Fruit fly (Drosophila melanogaster): Measurements from ENCODE around the gene Ist1.

dm6 chr3L:6731077-6731476, 25.2 kb downstream of the Ist1 start:
- TF ChIP-seq N (GFP tag; optimal IDR thresholded peaks at IDR 0.05): no peak
- TF ChIP-seq CG32264 (GFP tag; optimal IDR thresholded peaks at IDR 0.05): no peak
- TF ChIP-seq psq (GFP tag; optimal IDR thresholded peaks at IDR 0.05): no peak
- TF ChIP-seq sv (GFP tag; optimal IDR thresholded peaks at IDR 0.05): no peak
- TF ChIP-seq h (GFP tag; optimal IDR thresholded peaks at IDR 0.05): no peak
- TF ChIP-seq Hr78 (GFP tag; optimal IDR thresholded peaks at IDR 0.05): no peak
- no peak for TF ChIP-seq lola (GFP tag; optimal IDR thresholded peaks at IDR 0.05)
- TF ChIP-seq rgr (GFP tag; optimal IDR thresholded peaks at IDR 0.05): no peak
- no peak for TF ChIP-seq Sp1 (GFP tag; optimal IDR thresholded peaks at IDR 0.05)
- no peak for TF ChIP-seq dl (GFP tag; optimal IDR thresholded peaks at IDR 0.05; ENCODE audit: insufficient read depth in 1 of 2, partially characterized antibody in 2 of 2)
- TF ChIP-seq pan (optimal IDR thresholded peaks at IDR 0.05): no peak
- TF ChIP-seq woc (GFP tag; optimal IDR thresholded peaks at IDR 0.05): no peak
- TF ChIP-seq jim (GFP tag; optimal IDR thresholded peaks at IDR 0.05): no peak
